Worm (Caenorhabditis elegans) whole organism, mixed stage, embryonic: Measurements from ENCODE around the gene myo-2.

ENCODE experiments used
- elt-1 ChIP-seq: sonication (generic microtip); optimal IDR thresholded peaks from 2 replicates; lab custom pipeline; 2017; ENCODE audit warnings: missing genetic modification characterization, mild to moderate bottlenecking, missing compliant biosample characterization, antibody characterized with exemption, moderate library complexity, borderline replicate concordance; ENCODE audit not compliant: insufficient read depth
- mab-5 ChIP-seq: fragments of 150-350 bp; optimal IDR thresholded peaks from 2 replicates; lab custom pipeline; 2014; ENCODE audit warnings: missing biosample characterization, missing genetic modification characterization
- nhr-28 ChIP-seq: fragments of 150-350 bp; optimal IDR thresholded peaks from 2 replicates; lab custom pipeline; 2014; ENCODE audit warnings: missing biosample characterization, missing genetic modification characterization
- nhr-76 ChIP-seq: sonication (generic microtip); optimal IDR thresholded peaks from 2 replicates; lab custom pipeline; 2017; ENCODE audit warnings: missing biosample characterization, missing genetic modification characterization
- tbx-8 ChIP-seq: fragments of 200-800 bp; sonication (Bioruptor generic); optimal IDR thresholded peaks from 2 replicates; lab custom pipeline; 2018; ENCODE audit warnings: mild to moderate bottlenecking, missing genetic modification characterization, moderate library complexity, missing compliant biosample characterization
- unc-39 ChIP-seq: fragments of 150-350 bp; optimal IDR thresholded peaks from 2 replicates; lab custom pipeline; 2014; ENCODE audit warnings: missing biosample characterization, missing genetic modification characterization

- no peak for TF ChIP-seq mab-5 (tag; lab: Kevin White, UChicago)
- no peak for TF ChIP-seq nhr-28 (tag; lab: Kevin White, UChicago)
- TF ChIP-seq tbx-8 (GFP tag; lab: Kevin White, UChicago), result no peak
- TF ChIP-seq nhr-76 (tag; lab: Kevin White, UChicago), result no peak
- no peak for TF ChIP-seq unc-39 (tag; lab: Kevin White, UChicago)
- TF ChIP-seq elt-1 (tag; lab: Kevin White, UChicago), result no peak
These were observed 12.7 kb downstream of the myo-2 start, which contains the start of gene atf-6 for ce11 chrX:12480447-12480998.
